Fruit fly (Drosophila melanogaster): ENCODE measurements around the gene CG13312.

- TF ChIP-seq ttk (optimal IDR thresholded peaks at IDR 0.05) (no peak), Myc (optimal IDR thresholded peaks at IDR 0.05) (no peak), Sin3A (optimal IDR thresholded peaks at IDR 0.05) (no peak)
These were observed 27.9 kb upstream of the CG13312 start for dm6 chr3L:8834886-8835285.
